Worm (Caenorhabditis elegans): ENCODE data around the gene str-30.

Gene str-30

DNA sequence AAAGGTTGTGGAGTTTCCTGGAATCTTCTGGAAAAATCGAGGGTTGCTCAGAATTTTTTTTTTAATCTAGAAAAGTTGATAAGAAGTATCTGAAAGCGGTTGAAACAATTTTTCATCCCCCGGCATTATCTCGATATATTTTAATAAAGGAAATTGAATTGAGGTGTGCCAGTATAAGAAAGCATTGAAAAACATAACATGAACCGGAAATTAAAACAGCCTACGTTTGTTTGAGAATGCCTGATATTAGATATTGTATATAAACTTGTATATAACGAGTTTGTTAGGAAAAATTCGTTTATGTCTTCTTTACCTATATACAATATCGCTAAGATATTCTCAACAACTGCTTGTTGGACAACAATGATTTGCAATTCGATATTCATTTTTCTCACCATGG lies at the start of gene str-30:
str-30 (plus strand) TSS at position 301 of the 400 bp plus-strand sequence.
- TF ChIP-seq R02D3.7 (tag; optimal IDR thresholded peaks at IDR 0.05) (no peak), unc-39 (tag; optimal IDR thresholded peaks at IDR 0.05) (no peak), F13H6.1 (tag; optimal IDR thresholded peaks at IDR 0.05) (no peak), lin-39 (tag; optimal IDR thresholded peaks at IDR 0.05) (no peak), ztf-1 (GFP tag; conservative IDR thresholded peaks at IDR 0.05) (no peak)

DNA sequence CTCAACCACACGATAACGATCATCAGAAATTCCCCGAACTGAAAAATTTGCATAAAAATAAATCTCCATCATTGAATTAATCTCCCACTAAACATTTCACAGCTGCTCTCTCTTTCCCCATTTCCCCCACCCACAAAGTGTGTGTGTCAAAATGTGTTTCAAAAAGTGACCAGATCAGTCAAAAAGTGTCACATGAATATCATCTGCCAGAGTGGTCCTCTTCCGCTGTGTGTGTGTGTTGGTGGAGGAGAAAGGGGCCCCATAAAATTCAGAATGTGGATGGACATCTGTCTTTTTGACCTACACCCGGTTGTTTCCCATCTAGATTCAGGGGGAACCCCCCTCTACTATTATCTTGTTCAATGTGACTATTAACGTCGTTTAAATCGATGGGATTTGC lies 47.7 kb upstream of the str-30 start:
- no peak for TF ChIP-seq lin-39 (tag; optimal IDR thresholded peaks at IDR 0.05)
- TF ChIP-seq unc-62 (GFP tag; optimal IDR thresholded peaks at IDR 0.05), result no peak
- TF ChIP-seq lsy-2 (tag; optimal IDR thresholded peaks at IDR 0.05), result no peak
- peak; percentile 32 for TF ChIP-seq C34F6.9 (tag; optimal IDR thresholded peaks at IDR 0.05)
- TF ChIP-seq crh-2 (tag; optimal IDR thresholded peaks at IDR 0.05), result no peak
- TF ChIP-seq ceh-82 (tag; optimal IDR thresholded peaks at IDR 0.05), result no peak
- peak; percentile 57 for TF ChIP-seq F13H6.1 (tag; optimal IDR thresholded peaks at IDR 0.05)
- TF ChIP-seq fos-1 (tag; optimal IDR thresholded peaks at IDR 0.05), result no peak
- peak; percentile 55 for TF ChIP-seq mab-5 (tag; optimal IDR thresholded peaks at IDR 0.05)
- TF ChIP-seq nhr-237 (tag; optimal IDR thresholded peaks at IDR 0.05), result no peak
- TF ChIP-seq Y55F3AM.14 (GFP tag; optimal IDR thresholded peaks at IDR 0.05), result no peak
- TF ChIP-seq zag-1 (tag; optimal IDR thresholded peaks at IDR 0.05), result no peak
- no peak for TF ChIP-seq alr-1 (tag; optimal IDR thresholded peaks at IDR 0.05)
- TF ChIP-seq blmp-1 (tag; optimal IDR thresholded peaks at IDR 0.05; ENCODE audit: insufficient read depth), result no peak
- TF ChIP-seq nhr-129 (tag; optimal IDR thresholded peaks at IDR 0.05), result peak; percentile 56
- peak; percentile 24 for TF ChIP-seq sma-9 (GFP tag; optimal IDR thresholded peaks at IDR 0.05)
- TF ChIP-seq sma-9 (tag; optimal IDR thresholded peaks at IDR 0.05), result no peak
- no peak for TF ChIP-seq ama-1 (optimal IDR thresholded peaks at IDR 0.05)
- no peak for TF ChIP-seq nhr-77 (tag; optimal IDR thresholded peaks at IDR 0.05)

- TF ChIP-seq unc-55 (GFP tag; optimal IDR thresholded peaks at IDR 0.05) (no peak), C34F6.9 (tag; optimal IDR thresholded peaks at IDR 0.05) (no peak), nhr-77 (tag; optimal IDR thresholded peaks at IDR 0.05) (no peak)
Observed at ce11 chrV:3678513-3678912, 46.4 kb upstream of the str-30 start.

DNA sequence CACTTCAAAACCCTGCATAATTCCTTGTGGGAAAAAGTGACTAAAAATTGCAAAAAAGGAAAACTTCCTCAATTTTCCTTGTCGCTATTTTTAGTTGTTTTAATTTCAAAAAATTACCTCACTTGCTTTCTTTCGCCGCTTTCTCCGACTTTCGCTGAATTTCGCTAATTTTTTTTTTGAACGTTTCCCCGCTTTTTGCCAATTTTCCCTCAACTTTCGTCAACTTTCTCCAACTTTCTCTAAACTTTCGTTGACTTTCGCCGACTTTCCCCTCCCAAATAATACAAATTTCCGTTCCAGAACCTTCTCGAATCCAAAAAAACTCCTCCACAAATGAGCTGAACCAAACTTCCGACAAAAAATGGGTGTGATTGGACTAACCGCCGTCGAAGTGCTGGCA lies 42.3 kb upstream of the str-30 start, which contains the start of gene W08A12.3:
W08A12.3 (plus strand) TSS at position 301 of the 400 bp plus-strand sequence.
- TF ChIP-seq lin-11 (tag; optimal IDR thresholded peaks at IDR 0.05) (no peak), F13H6.1 (tag; optimal IDR thresholded peaks at IDR 0.05) (no peak), ZK546.5 (tag; optimal IDR thresholded peaks at IDR 0.05) (no peak), ama-1 (optimal IDR thresholded peaks at IDR 0.05) (no peak), nhr-12 (tag; optimal IDR thresholded peaks at IDR 0.05) (no peak), nhr-23 (tag; optimal IDR thresholded peaks at IDR 0.05) (no peak), gmeb-1 (tag; optimal IDR thresholded peaks at IDR 0.05) (no peak), nhr-129 (tag; optimal IDR thresholded peaks at IDR 0.05) (no peak), skn-1 (tag; optimal IDR thresholded peaks at IDR 0.05) (no peak)

ce11 chrV:3685790-3686208 lies 39.1 kb upstream of the str-30 start, which contains the start of gene W08A12.2:
W08A12.2 (minus strand) TSS chrV:3685892.
- TF ChIP-seq mbf-1 (tag; optimal IDR thresholded peaks at IDR 0.05), result no peak
- peak; percentile 69 for TF ChIP-seq F13H6.1 (tag; optimal IDR thresholded peaks at IDR 0.05)
- no peak for TF ChIP-seq ceh-82 (tag; optimal IDR thresholded peaks at IDR 0.05)
- TF ChIP-seq ceh-16 (tag; optimal IDR thresholded peaks at IDR 0.05), result no peak
- no peak for TF ChIP-seq Y55F3AM.14 (GFP tag; optimal IDR thresholded peaks at IDR 0.05)
- TF ChIP-seq ztf-1 (GFP tag; conservative IDR thresholded peaks at IDR 0.05), result no peak
- TF ChIP-seq crh-2 (tag; optimal IDR thresholded peaks at IDR 0.05), result no peak
- TF ChIP-seq unc-39 (tag; optimal IDR thresholded peaks at IDR 0.05), result no peak
- TF ChIP-seq mab-5 (tag; optimal IDR thresholded peaks at IDR 0.05), result peak; percentile 9
- peak; percentile 62 for TF ChIP-seq sma-9 (GFP tag; optimal IDR thresholded peaks at IDR 0.05)
- TF ChIP-seq sma-9 (tag; optimal IDR thresholded peaks at IDR 0.05), result no peak
- TF ChIP-seq lsy-2 (tag; optimal IDR thresholded peaks at IDR 0.05), result peak in 1 of 2 experiments; percentile 29
- TF ChIP-seq alr-1 (tag; optimal IDR thresholded peaks at IDR 0.05), result no peak
- no peak for TF ChIP-seq lin-39 (tag; optimal IDR thresholded peaks at IDR 0.05)
- no peak for TF ChIP-seq nhr-6 (tag; optimal IDR thresholded peaks at IDR 0.05)

ce11 chrV:3686292-3686691 lies 38.6 kb upstream of the str-30 start:
- TF ChIP-seq nhr-129 (tag; optimal IDR thresholded peaks at IDR 0.05), result no peak
- no peak for TF ChIP-seq nhr-12 (tag; optimal IDR thresholded peaks at IDR 0.05)
- TF ChIP-seq unc-62 (GFP tag; optimal IDR thresholded peaks at IDR 0.05), result no peak
- TF ChIP-seq egl-27 (tag; optimal IDR thresholded peaks at IDR 0.05), result no peak
- no peak for TF ChIP-seq ztf-1 (GFP tag; conservative IDR thresholded peaks at IDR 0.05)
- no peak for TF ChIP-seq unc-55 (GFP tag; optimal IDR thresholded peaks at IDR 0.05)
- TF ChIP-seq nhr-10 (tag; optimal IDR thresholded peaks at IDR 0.05), result no peak
- no peak for TF ChIP-seq lin-11 (tag; optimal IDR thresholded peaks at IDR 0.05)
- TF ChIP-seq sma-9 (GFP tag; optimal IDR thresholded peaks at IDR 0.05), result no peak
- TF ChIP-seq sma-9 (tag; optimal IDR thresholded peaks at IDR 0.05), result no peak
- TF ChIP-seq mbf-1 (tag; optimal IDR thresholded peaks at IDR 0.05), result no peak
- no peak for TF ChIP-seq nhr-25 (tag; optimal IDR thresholded peaks at IDR 0.05)
- no peak for TF ChIP-seq mab-5 (tag; optimal IDR thresholded peaks at IDR 0.05)
- TF ChIP-seq nhr-23 (tag; optimal IDR thresholded peaks at IDR 0.05), result no peak
- no peak for TF ChIP-seq gmeb-1 (tag; optimal IDR thresholded peaks at IDR 0.05)
- TF ChIP-seq nhr-11 (tag; optimal IDR thresholded peaks at IDR 0.05), result no peak
- no peak for TF ChIP-seq skn-1 (tag; optimal IDR thresholded peaks at IDR 0.05)
- no peak for TF ChIP-seq aly-2 (tag; optimal IDR thresholded peaks at IDR 0.05)
- TF ChIP-seq zag-1 (tag; optimal IDR thresholded peaks at IDR 0.05), result no peak
